Fruit fly (Drosophila melanogaster): ENCODE data around the gene CG17570.

Gene CG17570

DNA sequence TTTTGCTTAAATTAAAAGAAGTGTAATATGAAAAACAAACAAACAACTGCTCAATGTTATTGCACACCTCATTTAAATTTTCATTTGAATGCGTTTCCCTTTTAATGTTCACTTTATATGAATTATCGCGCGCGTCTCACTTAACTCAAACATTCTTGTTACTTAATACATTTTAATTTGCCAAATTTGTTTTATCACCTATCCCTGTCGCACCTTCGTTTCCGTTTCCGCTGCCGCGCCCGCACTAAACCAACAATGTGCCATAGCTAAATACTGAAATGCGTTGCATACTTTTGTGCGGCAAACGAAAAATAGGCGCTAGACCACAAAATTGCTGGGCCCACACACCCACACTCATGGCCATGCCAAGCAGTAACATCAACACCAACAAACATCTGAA lies 23.0 kb upstream of the CG17570 start (continued):
- TF ChIP-seq slou (GFP tag; optimal IDR thresholded peaks at IDR 0.05) (no peak), grn (GFP tag; optimal IDR thresholded peaks at IDR 0.05) (no peak), fd64A (GFP tag; optimal IDR thresholded peaks at IDR 0.05) (peak; percentile 60), CG14441 (GFP tag; IDR thresholded peaks at IDR 0.05) (peak; percentile 58; the same call in 1 of the 2 replicates), CG13287 (GFP tag; IDR thresholded peaks at IDR 0.05; ENCODE audit: partially characterized antibody) (no peak; the same call in 1 of the 2 replicates), Drgx (GFP tag; IDR thresholded peaks at IDR 0.05) (no peak), ems (GFP tag; optimal IDR thresholded peaks at IDR 0.05) (no peak), Rx (GFP tag; IDR thresholded peaks at IDR 0.05) (0 out of 2 replicates have a peak, but pooled peaks have one; percentile 10), Pdp1 (GFP tag; optimal IDR thresholded peaks at IDR 0.05) (peak in 1 of 2 experiments; percentile 29), CG31365 (tag; optimal IDR thresholded peaks at IDR 0.05) (peak; percentile 63), CG15601 (tag; optimal IDR thresholded peaks at IDR 0.05) (peak; percentile 47), CG1603 (tag; optimal IDR thresholded peaks at IDR 0.05) (peak; percentile 83), tap (tag; optimal IDR thresholded peaks at IDR 0.05) (peak; percentile 41), Blimp-1 (GFP tag; optimal IDR thresholded peaks at IDR 0.05) (no peak), eyg (GFP tag; optimal IDR thresholded peaks at IDR 0.05) (no peak), CG11247 (GFP tag; IDR thresholded peaks at IDR 0.05) (peak; percentile 42; the same call in 1 of the 2 replicates), CG6254 (GFP tag; optimal IDR thresholded peaks at IDR 0.05) (peak; percentile 67), CG9932 (GFP tag; IDR thresholded peaks at IDR 0.05) (no peak), CG3163 (GFP tag; optimal IDR thresholded peaks at IDR 0.05) (no peak), unpg (GFP tag; optimal IDR thresholded peaks at IDR 0.05) (peak; percentile 82), CG17328 (GFP tag; IDR thresholded peaks at IDR 0.05) (peak; percentile 85), CG30431 (GFP tag; optimal IDR thresholded peaks at IDR 0.05) (peak; percentile 65), sd (tag; optimal IDR thresholded peaks at IDR 0.05) (no peak), CG31388 (GFP tag; optimal IDR thresholded peaks at IDR 0.05) (no peak), CG2199 (GFP tag; IDR thresholded peaks at IDR 0.05) (0 out of 3 replicates have a peak, but pooled peaks have one; percentile 16), sqz (GFP tag; optimal IDR thresholded peaks at IDR 0.05) (peak; percentile 63), CG32767 (GFP tag; IDR thresholded peaks at IDR 0.05) (0 out of 2 replicates have a peak, but pooled peaks have one; percentile 24), Six4 (GFP tag; optimal IDR thresholded peaks at IDR 0.05) (peak; percentile 38), Poxn (GFP tag; IDR thresholded peaks at IDR 0.05) (no peak), CrebB (tag; optimal IDR thresholded peaks at IDR 0.05) (peak; percentile 77), Eip74EF (GFP tag; optimal IDR thresholded peaks at IDR 0.05) (no peak), kay (GFP tag; optimal IDR thresholded peaks at IDR 0.05) (no peak), CG12299 (tag; optimal IDR thresholded peaks at IDR 0.05) (peak; percentile 46), chif (GFP tag; optimal IDR thresholded peaks at IDR 0.05) (peak; percentile 28 to 39), lbe (GFP tag; optimal IDR thresholded peaks at IDR 0.05) (no peak), CG13775 (GFP tag; optimal IDR thresholded peaks at IDR 0.05) (peak; percentile 72), tio (GFP tag; optimal IDR thresholded peaks at IDR 0.05) (peak; percentile 32), pfk (GFP tag; optimal IDR thresholded peaks at IDR 0.05) (peak; percentile 34), CG12219 (GFP tag; optimal IDR thresholded peaks at IDR 0.05) (peak; percentile 88), Jarid2 (GFP tag; optimal IDR thresholded peaks at IDR 0.05) (peak; percentile 33), CG6689 (GFP tag; IDR thresholded peaks at IDR 0.05) (peak; percentile 20; the same call in 1 of the 2 replicates), ab (GFP tag; optimal IDR thresholded peaks at IDR 0.05) (no peak), nom (GFP tag; optimal IDR thresholded peaks at IDR 0.05) (peak; percentile 41), dpn (GFP tag; optimal IDR thresholded peaks at IDR 0.05) (peak in 1 of 2 experiments; percentile 17), CG2129 (GFP tag; IDR thresholded peaks at IDR 0.05; ENCODE audit: partially characterized antibody) (no peak), Sox100B (GFP tag; optimal IDR thresholded peaks at IDR 0.05) (peak; percentile 43), mam (GFP tag; optimal IDR thresholded peaks at IDR 0.05) (peak; percentile 16), CG31224 (GFP tag; IDR thresholded peaks at IDR 0.05) (0 out of 2 replicates have a peak, but pooled peaks have one; percentile 18), vvl (GFP tag; IDR thresholded peaks at IDR 0.05) (no peak), chn (GFP tag; optimal IDR thresholded peaks at IDR 0.05) (peak; percentile 70)
